Fruit fly (Drosophila melanogaster) whole organism, embryonic: ENCODE results near the gene CG13675.

Experiments
- Awh ChIP-seq: fragments of 200-800 bp; sonication (Bioruptor generic); IDR thresholded peaks from 2 replicates; pipeline ENCODE4, ENCODE4 v1.3.6; 2022; ENCODE audit warnings: missing biosample characterization, missing genetic modification characterization
- CG10321 ChIP-seq: fragments of 200-800 bp; sonication (Bioruptor generic); IDR thresholded peaks from 2 replicates; pipeline ENCODE4 v1.3.6; 2022; ENCODE audit warnings: missing biosample characterization, missing genetic modification characterization
- CG11085 ChIP-seq: fragments of 200-800 bp; sonication (Bioruptor generic); IDR thresholded peaks from 2 replicates; pipeline ENCODE4 v1.3.6; 2022; ENCODE audit warnings: missing biosample characterization, missing genetic modification characterization
- CG11247 ChIP-seq: fragments of 200-800 bp; sonication (Bioruptor generic); IDR thresholded peaks from 2 replicates; pipeline ENCODE4 v1.3.6; 2022; ENCODE audit warnings: missing biosample characterization, missing genetic modification characterization
- CG11456 ChIP-seq: fragments of 200-800 bp; sonication (Bioruptor generic); IDR thresholded peaks from 3 replicates; pipeline ENCODE4 v1.3.6; 2022; ENCODE audit warnings: missing biosample characterization, missing genetic modification characterization
- CG12299 ChIP-seq: fragments of 200-800 bp; sonication (Bioruptor generic); optimal IDR thresholded peaks from 2 replicates; lab custom pipeline; 2018; ENCODE audit warnings: missing biosample characterization, mild to moderate bottlenecking, missing genetic modification characterization
- CG13123 ChIP-seq: fragments of 200-800 bp; sonication (Bioruptor generic); optimal IDR thresholded peaks from 2 replicates; lab custom pipeline; 2016; ENCODE audit warnings: missing biosample characterization, missing genetic modification characterization
- CG14441 ChIP-seq: fragments of 200-800 bp; sonication (Bioruptor generic); IDR thresholded peaks from 2 replicates; pipeline ENCODE4 v1.3.6; 2022; ENCODE audit warnings: missing biosample characterization, missing genetic modification characterization
- CG14860 ChIP-seq: fragments of 200-800 bp; sonication (Bioruptor generic); IDR thresholded peaks from 3 replicates; pipeline ENCODE4 v1.3.6; 2022; ENCODE audit warnings: missing biosample characterization, missing genetic modification characterization; ENCODE audit not compliant: partially characterized antibody
- CG15514 ChIP-seq: fragments of 200-800 bp; sonication (Bioruptor generic); optimal IDR thresholded peaks from 3 replicates; lab custom pipeline; 2017; ENCODE audit warnings: missing biosample characterization, missing genetic modification characterization, mild to moderate bottlenecking, moderate library complexity, missing genetic modification reagents
- CG16813 ChIP-seq: fragments of 200-800 bp; sonication (Bioruptor generic); IDR thresholded peaks from 3 replicates; pipeline ENCODE4 v1.3.6; 2022; ENCODE audit warnings: missing biosample characterization, missing genetic modification characterization; ENCODE audit not compliant: partially characterized antibody
- CG17829 ChIP-seq: fragments of 200-800 bp; optimal IDR thresholded peaks from 2 replicates; lab custom pipeline; 2019; ENCODE audit warnings: missing biosample characterization, mild to moderate bottlenecking, missing genetic modification characterization, moderate library complexity
- CG18011 ChIP-seq: fragments of 200-800 bp; sonication (Bioruptor generic); optimal IDR thresholded peaks from 2 replicates; lab custom pipeline; 2017; ENCODE audit warnings: missing biosample characterization, missing genetic modification characterization, mild to moderate bottlenecking, moderate library complexity, missing genotype
- CG3407 ChIP-seq: fragments of 200-800 bp; sonication (Bioruptor generic); optimal IDR thresholded peaks from 2 replicates; lab custom pipeline; 2018; ENCODE audit warnings: missing biosample characterization, mild to moderate bottlenecking, missing genetic modification characterization
- CG34376 ChIP-seq: fragments of 200-800 bp; sonication (Bioruptor generic); optimal IDR thresholded peaks from 2 replicates; lab custom pipeline; 2018; ENCODE audit warnings: missing biosample characterization, mild to moderate bottlenecking, missing genetic modification characterization
- CG3838 ChIP-seq: fragments of 200-800 bp; sonication (Bioruptor generic); optimal IDR thresholded peaks from 3 replicates; lab custom pipeline; 2016; ENCODE audit warnings: missing biosample characterization, missing genetic modification characterization
- CG3995 ChIP-seq: fragments of 200-800 bp; sonication (Bioruptor generic); optimal IDR thresholded peaks from 3 replicates; lab custom pipeline; 2016; ENCODE audit warnings: missing biosample characterization, missing genetic modification characterization
- CG4617 ChIP-seq: fragments of 200-800 bp; sonication (Bioruptor generic); optimal IDR thresholded peaks from 3 replicates; lab custom pipeline; 2016; ENCODE audit warnings: missing biosample characterization, missing genetic modification characterization, borderline replicate concordance
- CG4730 ChIP-seq: fragments of 200-800 bp; sonication (Bioruptor generic); IDR thresholded peaks from 2 replicates; pipeline ENCODE4 v1.3.6; 2022; ENCODE audit warnings: missing biosample characterization, missing genetic modification characterization
- CG5953 ChIP-seq: fragments of 200-800 bp; sonication (Bioruptor generic); IDR thresholded peaks from 2 replicates; pipeline ENCODE4 v1.3.6; 2022; ENCODE audit warnings: missing biosample characterization, missing genetic modification characterization
- CG6272 ChIP-seq: fragments of 200-800 bp; sonication (Bioruptor generic); IDR thresholded peaks from 2 replicates; pipeline ENCODE4 v1.3.6; 2022; ENCODE audit warnings: missing biosample characterization, missing genetic modification characterization
- CG6654 ChIP-seq: fragments of 200-800 bp; sonication (Bioruptor generic); optimal IDR thresholded peaks from 2 replicates; lab custom pipeline; 2017; ENCODE audit warnings: missing biosample characterization, mild to moderate bottlenecking, missing genetic modification characterization
- CG6791 ChIP-seq: fragments of 200-800 bp; sonication (Bioruptor generic); IDR thresholded peaks from 3 replicates; pipeline ENCODE4 v1.3.6; 2022; ENCODE audit warnings: missing biosample characterization, missing genetic modification characterization; ENCODE audit not compliant: partially characterized antibody
- CG7786 ChIP-seq: fragments of 200-800 bp; sonication (Bioruptor generic); optimal IDR thresholded peaks from 2 replicates; lab custom pipeline; 2016; ENCODE audit warnings: missing biosample characterization, missing genetic modification characterization
- CG8281 ChIP-seq: fragments of 200-800 bp; sonication (Bioruptor generic); optimal IDR thresholded peaks from 2 replicates; lab custom pipeline; 2018; ENCODE audit warnings: missing biosample characterization, mild to moderate bottlenecking, missing genetic modification characterization, moderate library complexity
- CG8765 ChIP-seq: fragments of 200-800 bp; sonication (Bioruptor generic); IDR thresholded peaks from 2 replicates; pipeline ENCODE4 v1.3.6; 2022; ENCODE audit warnings: missing biosample characterization, missing genetic modification characterization
- CHES-1-like ChIP-seq: fragments of 200-800 bp; sonication (Bioruptor generic); optimal IDR thresholded peaks from 2 replicates; lab custom pipeline; 2016; ENCODE audit warnings: missing biosample characterization, missing genetic modification characterization
- Chrac-16 ChIP-seq: fragments of 200-800 bp; sonication (Bioruptor generic); optimal IDR thresholded peaks from 3 replicates; lab custom pipeline; 2016; ENCODE audit warnings: missing biosample characterization, missing genetic modification characterization
- Ptx1 ChIP-seq: fragments of 200-800 bp; sonication (Bioruptor generic); IDR thresholded peaks from 2 replicates; pipeline ENCODE4 v1.3.6; 2022; ENCODE audit warnings: missing biosample characterization, missing genetic modification characterization
- Ssrp ChIP-seq: fragments of 200-800 bp; sonication (Bioruptor generic); optimal IDR thresholded peaks from 2 replicates; lab custom pipeline; 2018; ENCODE audit warnings: missing biosample characterization, mild to moderate bottlenecking, missing genetic modification characterization, moderate library complexity
- TFAM ChIP-seq: fragments of 200-800 bp; sonication (Bioruptor generic); optimal IDR thresholded peaks from 2 replicates; lab custom pipeline; 2017; ENCODE audit warnings: missing biosample characterization, missing genetic modification characterization, inconsistent platforms
- Xrp1 ChIP-seq: fragments of 200-800 bp; sonication (Bioruptor generic); IDR thresholded peaks from 2 replicates; pipeline ENCODE4 v1.3.6; 2022; ENCODE audit warnings: missing biosample characterization, missing genetic modification characterization
- chinmo ChIP-seq: fragments of 200-800 bp; sonication (Bioruptor generic); IDR thresholded peaks from 4 replicates; pipeline ENCODE4 v1.3.6; 2022; ENCODE audit warnings: missing biosample characterization, missing genetic modification characterization; ENCODE audit not compliant: partially characterized antibody
- danr ChIP-seq: fragments of 200-800 bp; sonication (Bioruptor generic); IDR thresholded peaks from 2 replicates; pipeline ENCODE4 v1.3.6; 2022; ENCODE audit warnings: missing biosample characterization, missing genetic modification characterization
- emc ChIP-seq: fragments of 200-800 bp; sonication (Bioruptor generic); optimal IDR thresholded peaks from 2 replicates; lab custom pipeline; 2016; ENCODE audit warnings: missing biosample characterization, missing genetic modification characterization
- her ChIP-seq: fragments of 200-800 bp; sonication (Bioruptor generic); optimal IDR thresholded peaks from 2 replicates; lab custom pipeline; 2016; ENCODE audit warnings: missing biosample characterization, missing genetic modification characterization
- inv ChIP-seq: fragments of 200-800 bp; sonication (Bioruptor generic); IDR thresholded peaks from 2 replicates; pipeline ENCODE4 v1.3.6; 2022; ENCODE audit warnings: missing biosample characterization, missing genetic modification characterization; ENCODE audit not compliant: partially characterized antibody
- lov ChIP-seq, 2 experiments: fragments of 200-800 bp in 1 of 2; fragments of >200 bp in 1 of 2; sonication (Bioruptor generic) in 1 of 2; IDR thresholded peaks in 1 of 2; optimal IDR thresholded peaks in 1 of 2; 2 replicates in 1 of 2; 3 replicates in 1 of 2; pipeline versions ENCODE4 v1.3.6 to Lab custom; 2017 to 2022; ENCODE audit warnings: missing biosample characterization in 1 of 2, missing genetic modification characterization in 1 of 2
- p53 ChIP-seq: fragments of 200-800 bp; sonication (Bioruptor generic); optimal IDR thresholded peaks from 2 replicates; lab custom pipeline; 2016; ENCODE audit warnings: missing biosample characterization, missing genetic modification characterization
- pfk ChIP-seq: fragments of 200-800 bp; sonication (Bioruptor generic); optimal IDR thresholded peaks from 2 replicates; lab custom pipeline; 2018; ENCODE audit warnings: missing biosample characterization, mild to moderate bottlenecking, missing genetic modification characterization, moderate library complexity
- salm ChIP-seq: fragments of 200-800 bp; sonication (Bioruptor generic); optimal IDR thresholded peaks from 2 replicates; lab custom pipeline; 2018; ENCODE audit warnings: missing biosample characterization, mild to moderate bottlenecking, missing genetic modification characterization
- sima ChIP-seq: fragments of 200-800 bp; sonication (Bioruptor generic); optimal IDR thresholded peaks from 2 replicates; lab custom pipeline; 2016; ENCODE audit warnings: missing biosample characterization, missing genetic modification characterization
- slp2 ChIP-seq: fragments of 200-800 bp; sonication (Bioruptor generic); optimal IDR thresholded peaks from 2 replicates; lab custom pipeline; 2016; ENCODE audit warnings: missing biosample characterization, missing genetic modification characterization
- tup ChIP-seq: fragments of 200-800 bp; sonication (Bioruptor generic); optimal IDR thresholded peaks from 2 replicates; lab custom pipeline; 2016; ENCODE audit warnings: missing biosample characterization, mild to moderate bottlenecking, missing genetic modification characterization, moderate library complexity
- unc-4 ChIP-seq: fragments of 200-800 bp; sonication (Bioruptor generic); IDR thresholded peaks from 2 replicates; pipeline ENCODE4 v1.3.6; 2022; ENCODE audit warnings: missing biosample characterization, missing genetic modification characterization; ENCODE audit not compliant: partially characterized antibody
- zfh1 ChIP-seq: fragments of 200-800 bp; sonication (Bioruptor generic); IDR thresholded peaks from 3 replicates; pipeline ENCODE4 v1.3.6; 2022; ENCODE audit warnings: missing biosample characterization, missing genetic modification characterization

The CG13675 gene

dm6 chr3L:8128396-8129050 is 36.8 kb downstream of the CG13675 start (continued):
- 0 out of 3 replicates have a peak, but pooled peaks have one; percentile 16 for TF ChIP-seq zfh1 (GFP tag; lab: Robert Waterston, UW)
- TF ChIP-seq Xrp1 (GFP tag; lab: Robert Waterston, UW), result no peak
- TF ChIP-seq chinmo, result 0 out of 4 replicates have a peak, but pooled peaks have one; percentile 50
- TF ChIP-seq CG4730 (GFP tag; lab: Robert Waterston, UW), result no peak

- TF ChIP-seq CG10321 (GFP tag; lab: Robert Waterston, UW) (0 out of 2 replicates have a peak, but pooled peaks have one; percentile 22), CG6654 (GFP tag; lab: Kevin White, UChicago) (peak; percentile 74), CG3838 (GFP tag; lab: Kevin White, UChicago) (peak; percentile 62), CG7786 (peak; percentile 66), Chrac-16 (peak; percentile 93), CG11247 (GFP tag; lab: Robert Waterston, UW) (peak; percentile 92), CG5953 (GFP tag; lab: Robert Waterston, UW) (no peak; the same call in 1 of the 2 replicates), CG6272 (GFP tag; lab: Robert Waterston, UW) (peak; percentile 92), danr (peak; percentile 81), unc-4 (0 out of 2 replicates have a peak, but pooled peaks have one; percentile 29), CG11085 (peak; percentile 87), CG14441 (GFP tag; lab: Robert Waterston, UW) (peak; percentile 91), CG3995 (GFP tag; lab: Kevin White, UChicago) (peak; percentile 81), CG16813 (peak; percentile 39; the same call in 1 of the 3 replicates), CG14860 (GFP tag; lab: Robert Waterston, UW) (no peak), CG8765 (GFP tag; lab: Robert Waterston, UW) (peak; percentile 79), sima (no peak), her (peak; percentile 63), CG12299 (tag; lab: Kevin White, UChicago) (peak; percentile 87), slp2 (GFP tag; lab: Kevin White, UChicago) (peak; percentile 70), inv (GFP tag; lab: Robert Waterston, UW) (no peak), lov (optimal IDR thresholded peaks at IDR 0.05; lab: Kevin White, UChicago) (no peak), lov (GFP tag; IDR thresholded peaks at IDR 0.05; lab: Robert Waterston, UW) (peak; percentile 77), CG15514 (GFP tag; lab: Kevin White, UChicago) (peak; percentile 94), TFAM (peak; percentile 40), Ssrp (tag; lab: Kevin White, UChicago) (peak; percentile 90), CG6791 (no peak), CG13123 (GFP tag; lab: Kevin White, UChicago) (peak; percentile 91), CG34376 (GFP tag; lab: Kevin White, UChicago) (peak; percentile 93), CG8281 (tag; lab: Kevin White, UChicago) (peak; percentile 75), Ptx1 (GFP tag; lab: Robert Waterston, UW) (peak; percentile 93), CG17829 (peak; percentile 94), tup (GFP tag; lab: Kevin White, UChicago) (peak; percentile 81), CG11456 (GFP tag; lab: Robert Waterston, UW) (peak; percentile 91), CG3407 (GFP tag; lab: Kevin White, UChicago) (peak; percentile 81), CG18011 (GFP tag; lab: Kevin White, UChicago) (peak; percentile 86), p53 (GFP tag; lab: Kevin White, UChicago) (peak; percentile 40), pfk (peak; percentile 65), salm (peak; percentile 80), CHES-1-like (GFP tag; lab: Kevin White, UChicago) (peak; percentile 74), emc (GFP tag; lab: Kevin White, UChicago) (peak; percentile 53), Awh (GFP tag; lab: Robert Waterston, UW) (peak; percentile 53; the same call in 1 of the 2 replicates), CG4617 (GFP tag; lab: Kevin White, UChicago) (peak; percentile 88)
These were observed 37.6 kb downstream of the CG13675 start, which contains the start of the genes Cds and Uba2 for dm6 chr3L:8127712-8128210. Gene Cds, plus strand, starts transcription at chr3L:8127762. Gene Uba2, minus strand, starts transcription at chr3L:8127818.
